Worm (Caenorhabditis elegans) whole organism, late embryonic: ENCODE measurements around the gene F13H10.5.

Source experiments
- C38D4.7 ChIP-seq: fragments of 200-800 bp; sonication (Bioruptor generic); optimal IDR thresholded peaks from 2 replicates; lab custom pipeline; 2018; ENCODE audit warnings: mild to moderate bottlenecking, missing genetic modification characterization, moderate library complexity, missing compliant biosample characterization
- K02D7.2 ChIP-seq: sonication (generic microtip); optimal IDR thresholded peaks from 2 replicates; lab custom pipeline; 2017; ENCODE audit warnings: mild to moderate bottlenecking, missing genetic modification characterization, missing compliant biosample characterization
- Y22D7AL.16 ChIP-seq: sonication (generic microtip); optimal IDR thresholded peaks from 2 replicates; lab custom pipeline; 2016; ENCODE audit warnings: missing genetic modification characterization, missing compliant biosample characterization
- ahr-1 ChIP-seq: sonication (generic microtip); optimal IDR thresholded peaks from 2 replicates; lab custom pipeline; 2016; ENCODE audit warnings: missing genetic modification characterization, missing compliant biosample characterization
- ama-1 ChIP-seq: fragments of 150-350 bp; optimal IDR thresholded peaks from 2 replicates; lab custom pipeline; 2014
- ceh-14 ChIP-seq: sonication (generic microtip); optimal IDR thresholded peaks from 2 replicates; lab custom pipeline; 2016; ENCODE audit warnings: missing genotype, missing genetic modification characterization, missing compliant biosample characterization
- ceh-18 ChIP-seq: sonication (generic microtip); optimal IDR thresholded peaks from 2 replicates; lab custom pipeline; 2016; ENCODE audit warnings: missing genetic modification characterization, missing compliant biosample characterization
- ceh-19 ChIP-seq: fragments of 200-800 bp; sonication (Bioruptor generic); optimal IDR thresholded peaks from 2 replicates; lab custom pipeline; 2018; ENCODE audit warnings: mild to moderate bottlenecking, missing genetic modification characterization, missing compliant biosample characterization
- ceh-2 ChIP-seq: sonication (generic microtip); optimal IDR thresholded peaks from 2 replicates; lab custom pipeline; 2016; ENCODE audit warnings: missing genotype, missing genetic modification characterization, missing compliant biosample characterization
- ceh-24 ChIP-seq: sonication (generic microtip); optimal IDR thresholded peaks from 2 replicates; lab custom pipeline; 2016; ENCODE audit warnings: mild to moderate bottlenecking, missing genetic modification characterization, missing compliant biosample characterization
- ceh-30 ChIP-seq: fragments of 150-350 bp; optimal IDR thresholded peaks from 2 replicates; lab custom pipeline; 2014; ENCODE audit warnings: missing biosample characterization, missing genetic modification characterization
- ceh-31 ChIP-seq: sonication (generic microtip); optimal IDR thresholded peaks from 2 replicates; lab custom pipeline; 2016; ENCODE audit warnings: missing genetic modification characterization, missing compliant biosample characterization
- ceh-34 ChIP-seq: sonication (generic microtip); optimal IDR thresholded peaks from 2 replicates; lab custom pipeline; 2016; ENCODE audit warnings: mild to moderate bottlenecking, missing genetic modification characterization, missing compliant biosample characterization
- ceh-45 ChIP-seq: fragments of 200-800 bp; sonication (Bioruptor generic); IDR thresholded peaks from 2 replicates; pipeline ENCODE4 v1.3.6; 2022; ENCODE audit warnings: missing genetic modification reagents, missing genetic modification characterization, missing compliant biosample characterization
- ceh-6 ChIP-seq: fragments of 200-800 bp; sonication (Bioruptor generic); optimal IDR thresholded peaks from 2 replicates; lab custom pipeline; 2018; ENCODE audit warnings: mild to moderate bottlenecking, missing genetic modification characterization, missing compliant biosample characterization
- ceh-9 ChIP-seq: sonication (generic microtip); optimal IDR thresholded peaks from 2 replicates; lab custom pipeline; 2016; ENCODE audit warnings: mild to moderate bottlenecking, missing genetic modification characterization, inconsistent platforms, missing compliant biosample characterization
- che-1 ChIP-seq: sonication (generic microtip); optimal IDR thresholded peaks from 2 replicates; lab custom pipeline; 2016; ENCODE audit warnings: mild to moderate bottlenecking, missing genetic modification characterization, missing compliant biosample characterization
- dmd-4 ChIP-seq: sonication (generic microtip); optimal IDR thresholded peaks from 2 replicates; lab custom pipeline; 2016; ENCODE audit warnings: borderline replicate concordance, missing genetic modification characterization, missing compliant biosample characterization
- dve-1 ChIP-seq: sonication (generic microtip); optimal IDR thresholded peaks from 2 replicates; lab custom pipeline; 2017; ENCODE audit warnings: antibody characterized with exemption, mild to moderate bottlenecking, missing genetic modification characterization, missing compliant biosample characterization
- elt-2 ChIP-seq: sonication (generic microtip); optimal IDR thresholded peaks from 2 replicates; lab custom pipeline; 2016; ENCODE audit warnings: missing genetic modification reagents, missing genetic modification characterization, missing compliant biosample characterization
- elt-4 ChIP-seq: sonication (generic microtip); optimal IDR thresholded peaks from 2 replicates; lab custom pipeline; 2016; ENCODE audit warnings: missing genetic modification characterization, missing compliant biosample characterization
- fax-1 ChIP-seq: sonication (generic microtip); optimal IDR thresholded peaks from 2 replicates; lab custom pipeline; 2016; ENCODE audit warnings: missing genotype, missing genetic modification characterization, missing compliant biosample characterization
- fkh-6 ChIP-seq: sonication (generic microtip); optimal IDR thresholded peaks from 2 replicates; lab custom pipeline; 2016; ENCODE audit warnings: missing genetic modification characterization, missing compliant biosample characterization
- gmeb-2 ChIP-seq: sonication (generic microtip); optimal IDR thresholded peaks from 2 replicates; lab custom pipeline; 2016; ENCODE audit warnings: missing genetic modification characterization, inconsistent platforms, missing compliant biosample characterization
- hlh-13 ChIP-seq: fragments of 200-800 bp; sonication (Bioruptor generic); optimal IDR thresholded peaks from 2 replicates; lab custom pipeline; 2018; ENCODE audit warnings: mild to moderate bottlenecking, missing genetic modification characterization, missing compliant biosample characterization
- hlh-15 ChIP-seq: sonication (generic microtip); optimal IDR thresholded peaks from 2 replicates; lab custom pipeline; 2016; ENCODE audit warnings: missing genetic modification characterization, missing compliant biosample characterization
- hlh-8 ChIP-seq: sonication (generic microtip); optimal IDR thresholded peaks from 2 replicates; lab custom pipeline; 2016; ENCODE audit warnings: missing genotype, missing genetic modification characterization, missing compliant biosample characterization
- lim-6 ChIP-seq: sonication (generic microtip); optimal IDR thresholded peaks from 2 replicates; lab custom pipeline; 2016; ENCODE audit warnings: missing genetic modification characterization, missing compliant biosample characterization
- lin-11 ChIP-seq: fragments of 200-800 bp; sonication (Bioruptor generic); optimal IDR thresholded peaks from 2 replicates; lab custom pipeline; 2018; ENCODE audit warnings: mild to moderate bottlenecking, missing genetic modification characterization, missing compliant biosample characterization
- madf-2 ChIP-seq: sonication (generic microtip); optimal IDR thresholded peaks from 2 replicates; lab custom pipeline; 2017; ENCODE audit warnings: missing genetic modification characterization, missing compliant biosample characterization
- mec-3 ChIP-seq: sonication (generic microtip); optimal IDR thresholded peaks from 2 replicates; lab custom pipeline; 2016; ENCODE audit warnings: borderline replicate concordance, missing genetic modification characterization, missing compliant biosample characterization
- nhr-11 ChIP-seq: fragments of 150-350 bp; optimal IDR thresholded peaks from 2 replicates; lab custom pipeline; 2014; ENCODE audit warnings: missing biosample characterization, missing genetic modification characterization
- odd-2 ChIP-seq: sonication (generic microtip); optimal IDR thresholded peaks from 2 replicates; lab custom pipeline; 2017; ENCODE audit warnings: antibody characterized with exemption, mild to moderate bottlenecking, missing genetic modification characterization, missing compliant biosample characterization
- pag-3 ChIP-seq: sonication (generic microtip); optimal IDR thresholded peaks from 2 replicates; lab custom pipeline; 2016; ENCODE audit warnings: missing compliant biosample characterization, missing genetic modification characterization, borderline replicate concordance
- pax-1 ChIP-seq: fragments of 150-350 bp; optimal IDR thresholded peaks from 2 replicates; lab custom pipeline; 2014; ENCODE audit warnings: missing biosample characterization, missing genetic modification characterization
- pha-2 ChIP-seq: sonication (generic microtip); optimal IDR thresholded peaks from 2 replicates; lab custom pipeline; 2017; ENCODE audit warnings: mild to moderate bottlenecking, missing genetic modification characterization, missing compliant biosample characterization
- pha-4 ChIP-seq: fragments of 150-350 bp; optimal IDR thresholded peaks from 2 replicates; lab custom pipeline; 2018; ENCODE audit warnings: missing biosample characterization, missing genetic modification reagents, missing genetic modification characterization
- pqm-1 ChIP-seq: sonication (generic microtip); optimal IDR thresholded peaks from 2 replicates; lab custom pipeline; 2016; ENCODE audit warnings: missing genetic modification characterization, missing compliant biosample characterization
- ref-2 ChIP-seq: sonication (generic microtip); optimal IDR thresholded peaks from 2 replicates; lab custom pipeline; 2016; ENCODE audit warnings: missing genetic modification characterization, missing compliant biosample characterization
- rnt-1 ChIP-seq: sonication (generic microtip); optimal IDR thresholded peaks from 2 replicates; lab custom pipeline; 2016; ENCODE audit warnings: missing genetic modification characterization, missing compliant biosample characterization
- sdc-2 ChIP-seq: sonication (generic microtip); optimal IDR thresholded peaks from 2 replicates; lab custom pipeline; 2016; ENCODE audit warnings: missing genotype, missing genetic modification characterization, missing compliant biosample characterization
- sox-2 ChIP-seq: fragments of 200-800 bp; sonication (Bioruptor generic); IDR thresholded peaks from 2 replicates; pipeline ENCODE4 v1.3.6; 2022; ENCODE audit warnings: missing genetic modification reagents, missing genetic modification characterization, missing compliant biosample characterization
- sox-4 ChIP-seq: sonication (generic microtip); optimal IDR thresholded peaks from 2 replicates; lab custom pipeline; 2017; ENCODE audit warnings: mild to moderate bottlenecking, missing genetic modification characterization, inconsistent platforms, missing compliant biosample characterization
- tbx-2 ChIP-seq: sonication (generic microtip); optimal IDR thresholded peaks from 2 replicates; lab custom pipeline; 2016; ENCODE audit warnings: missing genetic modification characterization, missing compliant biosample characterization
- tbx-7 ChIP-seq: sonication (generic microtip); optimal IDR thresholded peaks from 2 replicates; lab custom pipeline; 2016; ENCODE audit warnings: missing genotype, missing genetic modification characterization, missing compliant biosample characterization
- ttx-3 ChIP-seq: sonication (generic microtip); optimal IDR thresholded peaks from 2 replicates; lab custom pipeline; 2016; ENCODE audit warnings: missing genetic modification reagents, missing genetic modification characterization, missing compliant biosample characterization
- unc-3 ChIP-seq, 2 experiments: fragments of 200-800 bp in 1 of 2; sonication (Bioruptor generic) in 1 of 2; sonication (generic microtip) in 1 of 2; conservative IDR thresholded peaks in 1 of 2; optimal IDR thresholded peaks in 1 of 2; 2 replicates each; pipeline versions ENCODE4 v1.3.6 to Lab custom; 2016 to 2022; ENCODE audit warnings: missing compliant biosample characterization in 2 of 2, missing genetic modification characterization in 2 of 2, missing genetic modification reagents in 1 of 2
- unc-42 ChIP-seq: sonication (generic microtip); optimal IDR thresholded peaks from 2 replicates; lab custom pipeline; 2016; ENCODE audit warnings: missing genotype, missing genetic modification characterization, missing compliant biosample characterization
- unc-86 ChIP-seq: sonication (generic microtip); optimal IDR thresholded peaks from 2 replicates; lab custom pipeline; 2016; ENCODE audit warnings: missing genetic modification characterization, missing compliant biosample characterization

Gene F13H10.5

ce11 chrIV:11022303-11022702, 31.5 kb downstream of the F13H10.5 start, which contains the start of gene alh-3:
Gene alh-3, plus strand, starts transcription at chrIV:11022603.
- TF ChIP-seq C38D4.7 (GFP tag; lab: Kevin White, UChicago): no peak
- TF ChIP-seq ttx-3: no peak
- TF ChIP-seq dve-1 (tag; lab: Kevin White, UChicago): no peak
- TF ChIP-seq gmeb-2 (tag; lab: Kevin White, UChicago): no peak
- TF ChIP-seq sox-4 (tag; lab: Kevin White, UChicago): no peak
- TF ChIP-seq ref-2 (tag; lab: Kevin White, UChicago): no peak
- no peak for TF ChIP-seq rnt-1 (tag; lab: Kevin White, UChicago)
- TF ChIP-seq lim-6 (tag; lab: Kevin White, UChicago): no peak
- TF ChIP-seq unc-3 (GFP tag; conservative IDR thresholded peaks at IDR 0.05; lab: Robert Waterston, UW): no peak
- no peak for TF ChIP-seq unc-3 (tag; optimal IDR thresholded peaks at IDR 0.05; lab: Kevin White, UChicago)
- TF ChIP-seq unc-42 (tag; lab: Kevin White, UChicago): no peak
- TF ChIP-seq sox-2 (GFP tag; lab: Robert Waterston, UW): no peak

- TF ChIP-seq pha-4: no peak
- TF ChIP-seq madf-2 (tag; lab: Kevin White, UChicago): peak; percentile 97
- peak; percentile 98 for TF ChIP-seq K02D7.2 (tag; lab: Kevin White, UChicago)
- peak; percentile 99 for TF ChIP-seq fax-1 (tag; lab: Kevin White, UChicago)
- peak; percentile 96 for TF ChIP-seq ceh-9 (tag; lab: Kevin White, UChicago)
- peak; percentile 77 for TF ChIP-seq pqm-1 (tag; lab: Kevin White, UChicago)
- TF ChIP-seq C38D4.7 (GFP tag; lab: Kevin White, UChicago): peak; percentile 96
- peak; percentile 32 for TF ChIP-seq pax-1
- peak; percentile 97 for TF ChIP-seq ahr-1
- peak; percentile 97 for TF ChIP-seq che-1 (tag; lab: Kevin White, UChicago)
- peak; percentile 97 for TF ChIP-seq dmd-4
- peak; percentile 72 for TF ChIP-seq unc-42 (tag; lab: Kevin White, UChicago)
- peak; percentile 98 for TF ChIP-seq ceh-34 (tag; lab: Kevin White, UChicago)
- TF ChIP-seq ceh-24 (tag; lab: Kevin White, UChicago): peak; percentile 92
- peak; percentile 97 for TF ChIP-seq unc-86 (tag; lab: Kevin White, UChicago)
- peak; percentile 97 for TF ChIP-seq ceh-45 (GFP tag; lab: Robert Waterston, UW)
- peak; percentile 97 for TF ChIP-seq ttx-3
- TF ChIP-seq elt-4 (tag; lab: Kevin White, UChicago): peak; percentile 72
- peak; percentile 95 for TF ChIP-seq ceh-2 (tag; lab: Kevin White, UChicago)
- peak; percentile 98 for TF ChIP-seq tbx-2
- TF ChIP-seq ceh-30: peak; percentile 92
- TF ChIP-seq hlh-8 (tag; lab: Kevin White, UChicago): peak; percentile 96
- peak; percentile 99 for TF ChIP-seq gmeb-2 (tag; lab: Kevin White, UChicago)
- peak; percentile 91 for TF ChIP-seq pag-3
- TF ChIP-seq tbx-7 (tag; lab: Kevin White, UChicago): peak; percentile 89
- TF ChIP-seq sox-2 (GFP tag; lab: Robert Waterston, UW): peak; percentile 97
- peak; percentile 91 for TF ChIP-seq hlh-15 (tag; lab: Kevin White, UChicago)
- peak; percentile 91 for TF ChIP-seq sdc-2 (tag; lab: Kevin White, UChicago)
- peak; percentile 86 for TF ChIP-seq ama-1
- TF ChIP-seq fkh-6: peak; percentile 96
- peak; percentile 83 for TF ChIP-seq ceh-31 (tag; lab: Kevin White, UChicago)
- peak; percentile 97 for TF ChIP-seq pha-2 (tag; lab: Kevin White, UChicago)
- peak; percentile 98 for TF ChIP-seq hlh-13 (GFP tag; lab: Kevin White, UChicago)
- peak; percentile 84 for TF ChIP-seq odd-2 (tag; lab: Kevin White, UChicago)
- TF ChIP-seq dve-1 (tag; lab: Kevin White, UChicago): peak; percentile 59
- no peak for TF ChIP-seq nhr-11
- peak; percentile 96 for TF ChIP-seq rnt-1 (tag; lab: Kevin White, UChicago)
- peak; percentile 87 for TF ChIP-seq ceh-18 (tag; lab: Kevin White, UChicago)
- peak; percentile 94 for TF ChIP-seq unc-3 (GFP tag; conservative IDR thresholded peaks at IDR 0.05; lab: Robert Waterston, UW)
- TF ChIP-seq unc-3 (tag; optimal IDR thresholded peaks at IDR 0.05; lab: Kevin White, UChicago): peak; percentile 96
- TF ChIP-seq ceh-6: peak; percentile 99
- peak; percentile 99 for TF ChIP-seq elt-2 (tag; lab: Kevin White, UChicago)
- peak; percentile 95 for TF ChIP-seq lin-11 (tag; lab: Kevin White, UChicago)
- TF ChIP-seq ceh-19: peak; percentile 98
- peak; percentile 98 for TF ChIP-seq Y22D7AL.16 (tag; lab: Kevin White, UChicago)
- TF ChIP-seq mec-3: peak; percentile 92
- peak; percentile 86 for TF ChIP-seq ceh-14 (tag; lab: Kevin White, UChicago)
These were observed 35.1 kb downstream of the F13H10.5 start for ce11 chrIV:11025941-11026340.
